Worm (Caenorhabditis elegans) whole organism, young adult: ENCODE measurements around the gene F23F12.13.

ENCODE experiments used
- B0019.2 ChIP-seq: fragments of 200-800 bp; sonication (Bioruptor generic); conservative IDR thresholded peaks from 2 replicates; pipeline ENCODE4 v1.3.6; 2022; ENCODE audit warnings: missing genetic modification reagents, missing genetic modification characterization, missing compliant biosample characterization
- B0261.1 ChIP-seq: sonication (generic microtip); optimal IDR thresholded peaks from 2 replicates; lab custom pipeline; 2016; ENCODE audit warnings: mild to moderate bottlenecking, missing genetic modification characterization, moderate library complexity, missing compliant biosample characterization
- C06A6.2 ChIP-seq: fragments of 200-800 bp; sonication (Bioruptor generic); conservative IDR thresholded peaks from 2 replicates; pipeline ENCODE4 v1.3.6; 2022; ENCODE audit warnings: missing genetic modification characterization, missing compliant biosample characterization
- D2030.7 ChIP-seq: fragments of 200-800 bp; sonication (Bioruptor generic); IDR thresholded peaks from 2 replicates; pipeline ENCODE4 v1.3.6; 2022; ENCODE audit warnings: missing genetic modification reagents, missing genetic modification characterization, missing compliant biosample characterization
- F23B12.7 ChIP-seq: sonication (generic microtip); optimal IDR thresholded peaks from 2 replicates; lab custom pipeline; 2017; ENCODE audit warnings: missing genetic modification characterization, mild to moderate bottlenecking, missing compliant biosample characterization, antibody characterized with exemption, moderate library complexity; ENCODE audit not compliant: insufficient read depth
- F52B5.7 ChIP-seq: sonication (generic microtip); optimal IDR thresholded peaks from 2 replicates; lab custom pipeline; 2016; ENCODE audit warnings: mild to moderate bottlenecking, missing genetic modification characterization, missing compliant biosample characterization
- F55B11.4 ChIP-seq: sonication (generic microtip); optimal IDR thresholded peaks from 2 replicates; lab custom pipeline; 2016; ENCODE audit warnings: missing compliant biosample characterization, missing genetic modification characterization, borderline replicate concordance; ENCODE audit not compliant: insufficient read depth
- K11D2.4 ChIP-seq: fragments of 200-800 bp; sonication (Bioruptor generic); IDR thresholded peaks from 2 replicates; pipeline ENCODE4 v1.3.6; 2022; ENCODE audit warnings: missing genetic modification reagents, missing genetic modification characterization, missing compliant biosample characterization
- T26A5.8 ChIP-seq: sonication (generic microtip); optimal IDR thresholded peaks from 2 replicates; lab custom pipeline; 2016; ENCODE audit warnings: missing genetic modification characterization, missing compliant biosample characterization
- Y53G8AR.9 ChIP-seq: fragments of 200-800 bp; sonication (Bioruptor generic); conservative IDR thresholded peaks from 2 replicates; pipeline ENCODE4 v1.3.6; 2022; ENCODE audit warnings: missing genetic modification reagents, missing genetic modification characterization, missing compliant biosample characterization
- akir-1 ChIP-seq: fragments of 200-800 bp; sonication (Bioruptor generic); optimal IDR thresholded peaks from 2 replicates; lab custom pipeline; 2018; ENCODE audit warnings: mild to moderate bottlenecking, missing genetic modification characterization, moderate library complexity, missing compliant biosample characterization
- attf-3 ChIP-seq: fragments of 200-800 bp; sonication (Bioruptor generic); conservative IDR thresholded peaks from 2 replicates; pipeline ENCODE4 v1.3.6; 2022; ENCODE audit warnings: missing genetic modification reagents, missing genetic modification characterization, missing compliant biosample characterization
- ceh-100 ChIP-seq: fragments of 200-800 bp; sonication (Bioruptor generic); IDR thresholded peaks from 2 replicates; pipeline ENCODE4 v1.3.6; 2022; ENCODE audit warnings: missing genetic modification reagents, missing genetic modification characterization, missing compliant biosample characterization
- dox-1 ChIP-seq: fragments of 200-800 bp; sonication (Bioruptor generic); IDR thresholded peaks from 2 replicates; pipeline ENCODE4 v1.3.6; 2022; ENCODE audit warnings: missing genetic modification reagents, missing genetic modification characterization, missing compliant biosample characterization
- egl-18 ChIP-seq: fragments of 200-800 bp; sonication (Bioruptor generic); IDR thresholded peaks from 2 replicates; pipeline ENCODE4 v1.3.6; 2022; ENCODE audit warnings: missing genetic modification reagents, missing genetic modification characterization, missing compliant biosample characterization
- egrh-3 ChIP-seq: fragments of 200-800 bp; sonication (Bioruptor generic); IDR thresholded peaks from 2 replicates; pipeline ENCODE4 v1.3.6; 2022; ENCODE audit warnings: missing genetic modification reagents, missing genetic modification characterization, missing compliant biosample characterization
- ekl-4 ChIP-seq: fragments of 200-800 bp; sonication (Bioruptor generic); IDR thresholded peaks from 2 replicates; pipeline ENCODE4 v1.3.6; 2022; ENCODE audit warnings: missing genetic modification reagents, missing genetic modification characterization, missing compliant biosample characterization
- ets-4 ChIP-seq: fragments of 200-800 bp; sonication (Bioruptor generic); optimal IDR thresholded peaks from 2 replicates; lab custom pipeline; 2018; ENCODE audit warnings: mild to moderate bottlenecking, missing genetic modification characterization, missing compliant biosample characterization
- fkh-3 ChIP-seq: sonication (generic microtip); optimal IDR thresholded peaks from 2 replicates; lab custom pipeline; 2016; ENCODE audit warnings: mild to moderate bottlenecking, missing genetic modification characterization, missing compliant biosample characterization
- him-1 ChIP-seq: sonication (generic microtip); optimal IDR thresholded peaks from 2 replicates; lab custom pipeline; 2016; ENCODE audit warnings: missing genotype, missing genetic modification reagents, missing genetic modification characterization, missing compliant biosample characterization
- hmg-1.2 ChIP-seq: fragments of 200-800 bp; sonication (Bioruptor generic); IDR thresholded peaks from 2 replicates; pipeline ENCODE4 v1.3.6; 2022; ENCODE audit warnings: missing genetic modification reagents, missing genetic modification characterization, missing compliant biosample characterization
- hmg-20 ChIP-seq: fragments of 200-800 bp; sonication (Bioruptor generic); IDR thresholded peaks from 2 replicates; pipeline ENCODE4 v1.3.6; 2022; ENCODE audit warnings: missing genetic modification reagents, missing genetic modification characterization, missing compliant biosample characterization
- let-526 ChIP-seq: fragments of 200-800 bp; sonication (Bioruptor generic); IDR thresholded peaks from 2 replicates; pipeline ENCODE4 v1.3.6; 2022; ENCODE audit warnings: missing genetic modification reagents, missing genetic modification characterization, missing compliant biosample characterization
- let-607 ChIP-seq, 2 experiments: fragments of 200-800 bp in 1 of 2; sonication (Bioruptor generic) in 1 of 2; sonication (generic microtip) in 1 of 2; optimal IDR thresholded peaks; 2 replicates each; lab custom pipeline; 2016 to 2018; ENCODE audit warnings: mild to moderate bottlenecking in 2 of 2, missing compliant biosample characterization in 2 of 2, missing genetic modification characterization in 2 of 2, moderate library complexity in 2 of 2, missing genotype in 1 of 2
- lin-26 ChIP-seq: fragments of 200-800 bp; sonication (Bioruptor generic); IDR thresholded peaks from 2 replicates; pipeline ENCODE4 v1.3.6; 2022; ENCODE audit warnings: missing genetic modification reagents, missing genetic modification characterization, missing compliant biosample characterization
- lin-35 ChIP-seq, 3 experiments: fragments of 150-350 bp in 2 of 3; sonication (generic microtip) in 1 of 3; optimal IDR thresholded peaks; 2 replicates each; lab custom pipeline; 2014 to 2018; ENCODE audit warnings: missing biosample characterization in 3 of 3, missing genetic modification characterization in 3 of 3, missing genetic modification reagents in 3 of 3
- lin-40 ChIP-seq: sonication (generic microtip); optimal IDR thresholded peaks from 2 replicates; lab custom pipeline; 2016; ENCODE audit warnings: missing genetic modification characterization, mild to moderate bottlenecking, missing compliant biosample characterization, missing genotype, missing genetic modification reagents
- madf-10 ChIP-seq: sonication (generic microtip); optimal IDR thresholded peaks from 2 replicates; lab custom pipeline; 2016; ENCODE audit warnings: mild to moderate bottlenecking, missing genetic modification characterization, missing compliant biosample characterization
- mel-28 ChIP-seq: sonication (generic microtip); optimal IDR thresholded peaks from 2 replicates; lab custom pipeline; 2016; ENCODE audit warnings: borderline replicate concordance, mild to moderate bottlenecking, missing genetic modification characterization, missing compliant biosample characterization
- nhr-120 ChIP-seq: fragments of 200-800 bp; sonication (Bioruptor generic); IDR thresholded peaks from 2 replicates; pipeline ENCODE4 v1.3.6; 2022; ENCODE audit warnings: missing genetic modification characterization, missing compliant biosample characterization
- nhr-179 ChIP-seq: sonication (generic microtip); optimal IDR thresholded peaks from 2 replicates; lab custom pipeline; 2016; ENCODE audit warnings: mild to moderate bottlenecking, missing genetic modification characterization, missing compliant biosample characterization
- pha-4 ChIP-seq: fragments of 150-350 bp; sonication (generic microtip); optimal IDR thresholded peaks from 2 replicates; lab custom pipeline; 2014; ENCODE audit warnings: missing biosample characterization, missing genetic modification reagents, missing genetic modification characterization
- sdz-38 ChIP-seq: sonication (generic microtip); optimal IDR thresholded peaks from 2 replicates; lab custom pipeline; 2016; ENCODE audit warnings: missing genotype, missing genetic modification characterization, missing compliant biosample characterization
- sea-2 ChIP-seq: fragments of 200-800 bp; sonication (Bioruptor generic); IDR thresholded peaks from 2 replicates; pipeline ENCODE4 v1.3.6; 2022; ENCODE audit warnings: missing genetic modification characterization, missing compliant biosample characterization
- snpc-1.3 ChIP-seq: sonication (generic microtip); optimal IDR thresholded peaks from 2 replicates; lab custom pipeline; 2017; ENCODE audit warnings: missing genetic modification characterization, mild to moderate bottlenecking, missing compliant biosample characterization, antibody characterized with exemption, moderate library complexity, missing genotype, missing genetic modification reagents; ENCODE audit not compliant: insufficient read depth
- snpc-3.4 ChIP-seq: sonication (generic microtip); optimal IDR thresholded peaks from 2 replicates; lab custom pipeline; 2017; ENCODE audit warnings: missing genetic modification characterization, mild to moderate bottlenecking, missing compliant biosample characterization, antibody characterized with exemption, moderate library complexity, missing genotype, missing genetic modification reagents
- tbx-9 ChIP-seq: sonication (generic microtip); optimal IDR thresholded peaks from 2 replicates; lab custom pipeline; 2016; ENCODE audit warnings: borderline replicate concordance, missing genetic modification characterization, inconsistent platforms, missing compliant biosample characterization
- ztf-25 ChIP-seq: fragments of 200-800 bp; sonication (Bioruptor generic); IDR thresholded peaks from 2 replicates; pipeline ENCODE4 v1.3.6; 2022; ENCODE audit warnings: missing genetic modification reagents, missing genetic modification characterization, missing compliant biosample characterization
- ztf-28 ChIP-seq: fragments of 200-800 bp; sonication (Bioruptor generic); IDR thresholded peaks from 2 replicates; pipeline ENCODE4 v1.3.6; 2022; ENCODE audit warnings: missing genetic modification reagents, missing genetic modification characterization, missing compliant biosample characterization

F23F12.13 gene

ce11 chrIII:6514673-6515072, 19.2 kb downstream of the F23F12.13 start, which contains the start of gene acr-5 (continued):
- TF ChIP-seq snpc-1.3 (tag; lab: Kevin White, UChicago), result no peak
- no peak for TF ChIP-seq lin-26
- no peak for TF ChIP-seq B0261.1 (tag; lab: Kevin White, UChicago)

- TF ChIP-seq ztf-28 (GFP tag; lab: Robert Waterston, UW) (no peak), nhr-179 (tag; lab: Kevin White, UChicago) (no peak), let-607 (tag; optimal IDR thresholded peaks at IDR 0.05; lab: Kevin White, UChicago) (no peak), attf-3 (no peak), F55B11.4 (tag; lab: Kevin White, UChicago) (no peak), egl-18 (GFP tag; lab: Robert Waterston, UW) (no peak), dox-1 (GFP tag; lab: Robert Waterston, UW) (no peak)
Observed at ce11 chrIII:6519949-6520348, 24.5 kb downstream of the F23F12.13 start, which contains the start of gene C09E7.10. Gene C09E7.10, minus strand, starts transcription at chrIII:6520049.

ce11 chrIII:6525557-6525956, 30.1 kb downstream of the F23F12.13 start, which contains the start of gene oig-1:
Gene oig-1, minus strand, starts transcription at chrIII:6525657.
- TF ChIP-seq sdz-38 (tag; lab: Kevin White, UChicago) (no peak), Y53G8AR.9 (GFP tag; lab: Robert Waterston, UW) (no peak), F52B5.7 (tag; lab: Kevin White, UChicago) (no peak), B0019.2 (GFP tag; lab: Robert Waterston, UW) (no peak), lin-40 (tag; lab: Kevin White, UChicago) (no peak), snpc-3.4 (tag; lab: Kevin White, UChicago) (no peak), hmg-20 (GFP tag; lab: Robert Waterston, UW) (no peak), D2030.7 (GFP tag; lab: Robert Waterston, UW) (no peak), him-1 (tag; lab: Kevin White, UChicago) (no peak), sea-2 (GFP tag; lab: Robert Waterston, UW) (no peak), F23B12.7 (tag; lab: Kevin White, UChicago) (no peak), mel-28 (tag; lab: Kevin White, UChicago) (no peak), fkh-3 (no peak), akir-1 (GFP tag; lab: Kevin White, UChicago) (no peak), ceh-100 (no peak), tbx-9 (no peak)

- TF ChIP-seq madf-10, result no peak
- no peak for TF ChIP-seq lin-35 (GFP tag; optimal IDR thresholded peaks at IDR 0.05; lab: Kevin White, UChicago)
- no peak for TF ChIP-seq T26A5.8 (tag; lab: Kevin White, UChicago)
- TF ChIP-seq ets-4 (GFP tag; lab: Kevin White, UChicago), result no peak
- no peak for TF ChIP-seq nhr-120
- TF ChIP-seq K11D2.4 (GFP tag; lab: Robert Waterston, UW), result no peak
- TF ChIP-seq ekl-4 (GFP tag; lab: Robert Waterston, UW), result no peak
- no peak for TF ChIP-seq let-526 (GFP tag; lab: Robert Waterston, UW)
- TF ChIP-seq egrh-3, result no peak
- no peak for TF ChIP-seq dox-1 (GFP tag; lab: Robert Waterston, UW)
- TF ChIP-seq ztf-25 (GFP tag; lab: Robert Waterston, UW), result no peak
- no peak for TF ChIP-seq Y53G8AR.9 (GFP tag; lab: Robert Waterston, UW)
- no peak for TF ChIP-seq pha-4
- TF ChIP-seq C06A6.2, result no peak
- no peak for TF ChIP-seq hmg-1.2 (GFP tag; lab: Robert Waterston, UW)
- no peak for TF ChIP-seq sdz-38 (tag; lab: Kevin White, UChicago)
- TF ChIP-seq, all 124 proteins: peak for 0
Observed at ce11 chrIII:6527902-6528301, 32.4 kb downstream of the F23F12.13 start, which contains the start of gene pqn-10. Gene pqn-10, plus strand, starts transcription at chrIII:6528202.
